Worm (Caenorhabditis elegans) whole organism, L1 larva: ENCODE data around the gene taap-1.
A peak's percentile ranks its signal among the peaks of the same experiment; 100 is the strongest.

Experiments
- C34B4.2 ChIP-seq: sonication (generic microtip); optimal IDR thresholded peaks from 2 replicates; lab custom pipeline; 2017; ENCODE audit warnings: mild to moderate bottlenecking, missing genetic modification characterization, missing compliant biosample characterization
- F16B12.6 ChIP-seq: fragments of 150-350 bp; optimal IDR thresholded peaks from 2 replicates; lab custom pipeline; 2014; ENCODE audit warnings: missing biosample characterization, missing genetic modification characterization
- Y116A8C.19 ChIP-seq: sonication (generic microtip); optimal IDR thresholded peaks from 2 replicates; lab custom pipeline; 2016; ENCODE audit warnings: missing compliant biosample characterization, missing genetic modification characterization, borderline replicate concordance
- aha-1 ChIP-seq: fragments of 150-350 bp; optimal IDR thresholded peaks from 2 replicates; lab custom pipeline; 2014; ENCODE audit warnings: missing biosample characterization, missing genetic modification characterization
- aly-2 ChIP-seq: fragments of 150-350 bp; optimal IDR thresholded peaks from 2 replicates; lab custom pipeline; 2014; ENCODE audit warnings: missing biosample characterization, missing genetic modification characterization
- ama-1 ChIP-seq: fragments of 150-350 bp; optimal IDR thresholded peaks from 2 replicates; lab custom pipeline; 2014
- blmp-1 ChIP-seq: fragments of 150-350 bp; optimal IDR thresholded peaks from 2 replicates; lab custom pipeline; 2014; ENCODE audit warnings: missing biosample characterization, missing genetic modification characterization
- ceh-8 ChIP-seq: fragments of 200-800 bp; sonication (Bioruptor generic); optimal IDR thresholded peaks from 2 replicates; lab custom pipeline; 2018; ENCODE audit warnings: mild to moderate bottlenecking, missing genetic modification characterization, moderate library complexity, missing compliant biosample characterization
- ceh-90 ChIP-seq: sonication (generic microtip); optimal IDR thresholded peaks from 2 replicates; lab custom pipeline; 2016; ENCODE audit warnings: missing genetic modification characterization, missing compliant biosample characterization
- dpl-1 ChIP-seq, 3 experiments: fragments of 150-350 bp in 2 of 3; sonication (generic microtip) in 1 of 3; optimal IDR thresholded peaks; 2 replicates each; lab custom pipeline; 2014 to 2017; ENCODE audit warnings: missing biosample characterization in 3 of 3, missing genetic modification characterization in 3 of 3, missing genetic modification reagents in 3 of 3
- efl-3 ChIP-seq: fragments of 200-800 bp; sonication (Bioruptor generic); optimal IDR thresholded peaks from 2 replicates; lab custom pipeline; 2018; ENCODE audit warnings: mild to moderate bottlenecking, missing genetic modification characterization, missing compliant biosample characterization
- egl-27 ChIP-seq, 2 experiments: fragments of 150-350 bp in 1 of 2; sonication (generic microtip); optimal IDR thresholded peaks; 3 replicates each; lab custom pipeline; 2017 to 2018; ENCODE audit warnings: missing biosample characterization in 2 of 2, missing genetic modification characterization in 2 of 2, missing genetic modification reagents in 2 of 2
- elt-3 ChIP-seq, 6 experiments: fragments of 150-350 bp in 1 of 6; sonication (generic microtip); optimal IDR thresholded peaks; 2 replicates each; lab custom pipeline; 2017 to 2018; ENCODE audit warnings: missing biosample characterization in 6 of 6, missing genetic modification characterization in 6 of 6, inconsistent platforms in 1 of 6
- ets-5 ChIP-seq: fragments of 200-800 bp; sonication (Bioruptor generic); IDR thresholded peaks from 2 replicates; pipeline ENCODE4 v1.3.6; 2022; ENCODE audit warnings: missing genetic modification characterization, missing compliant biosample characterization
- fos-1 ChIP-seq: fragments of 150-350 bp; optimal IDR thresholded peaks from 2 replicates; lab custom pipeline; 2014; ENCODE audit warnings: missing biosample characterization, missing genetic modification characterization
- grh-1 ChIP-seq: fragments of 200-800 bp; sonication (Bioruptor generic); IDR thresholded peaks from 2 replicates; pipeline ENCODE4 v1.3.6; 2022; ENCODE audit warnings: missing genetic modification reagents, missing genetic modification characterization, missing compliant biosample characterization
- hlh-4 ChIP-seq: sonication (generic microtip); optimal IDR thresholded peaks from 2 replicates; lab custom pipeline; 2016; ENCODE audit warnings: mild to moderate bottlenecking, missing genetic modification characterization, missing compliant biosample characterization
- hpl-2 ChIP-seq: fragments of 150-350 bp; optimal IDR thresholded peaks from 2 replicates; lab custom pipeline; 2014; ENCODE audit warnings: missing biosample characterization, missing genetic modification reagents, missing genetic modification characterization
- irx-1 ChIP-seq: sonication (generic microtip); optimal IDR thresholded peaks from 2 replicates; lab custom pipeline; 2016; ENCODE audit warnings: missing genetic modification characterization, missing compliant biosample characterization
- isw-1 ChIP-seq: fragments of 200-800 bp; sonication (Bioruptor generic); IDR thresholded peaks from 2 replicates; pipeline ENCODE4 v1.3.6; 2022; ENCODE audit warnings: missing genetic modification characterization, missing compliant biosample characterization
- lin-13 ChIP-seq: fragments of 150-350 bp; optimal IDR thresholded peaks from 2 replicates; lab custom pipeline; 2014; ENCODE audit warnings: missing biosample characterization, missing genetic modification reagents, missing genetic modification characterization
- lin-15B ChIP-seq: fragments of 150-350 bp; sonication (generic microtip); optimal IDR thresholded peaks from 3 replicates; lab custom pipeline; 2014; ENCODE audit warnings: missing biosample characterization, missing genetic modification characterization
- lsy-2 ChIP-seq, 2 experiments: fragments of 150-350 bp; optimal IDR thresholded peaks; 2 replicates each; lab custom pipeline; 2014; ENCODE audit warnings: missing biosample characterization in 2 of 2, missing genetic modification characterization in 2 of 2
- mab-9 ChIP-seq: fragments of 200-800 bp; sonication (Bioruptor generic); IDR thresholded peaks from 2 replicates; pipeline ENCODE4 v1.3.6; 2022; ENCODE audit warnings: missing genetic modification reagents, missing genetic modification characterization, missing compliant biosample characterization
- mdl-1 ChIP-seq, 2 experiments: fragments of 150-350 bp; optimal IDR thresholded peaks; 2 replicates each; lab custom pipeline; 2014 to 2017; ENCODE audit warnings: missing biosample characterization in 2 of 2, missing genetic modification characterization in 2 of 2, inconsistent platforms in 1 of 2
- nhr-11 ChIP-seq: fragments of 150-350 bp; optimal IDR thresholded peaks from 2 replicates; lab custom pipeline; 2014; ENCODE audit warnings: missing biosample characterization, missing genetic modification characterization
- nhr-28 ChIP-seq: fragments of 150-350 bp; optimal IDR thresholded peaks from 2 replicates; lab custom pipeline; 2014; ENCODE audit warnings: missing biosample characterization, missing genetic modification characterization
- nhr-84 ChIP-seq: sonication (generic microtip); optimal IDR thresholded peaks from 2 replicates; lab custom pipeline; 2017; ENCODE audit warnings: missing biosample characterization, missing genetic modification characterization
- nhr-90 ChIP-seq: sonication (generic microtip); optimal IDR thresholded peaks from 2 replicates; lab custom pipeline; 2016; ENCODE audit warnings: mild to moderate bottlenecking, missing genetic modification characterization, missing compliant biosample characterization; ENCODE audit not compliant: poor library complexity
- pax-3 ChIP-seq: fragments of 200-800 bp; sonication (Bioruptor generic); optimal IDR thresholded peaks from 2 replicates; lab custom pipeline; 2018; ENCODE audit warnings: mild to moderate bottlenecking, missing genetic modification characterization, moderate library complexity, missing compliant biosample characterization
- rnt-1 ChIP-seq: sonication (generic microtip); optimal IDR thresholded peaks from 2 replicates; lab custom pipeline; 2016; ENCODE audit warnings: mild to moderate bottlenecking, missing genetic modification characterization, moderate library complexity, missing compliant biosample characterization
- snpc-4 ChIP-seq: fragments of 150-350 bp; optimal IDR thresholded peaks from 2 replicates; lab custom pipeline; 2014; ENCODE audit warnings: missing biosample characterization, missing genetic modification characterization
- sup-37 ChIP-seq: fragments of 200-800 bp; sonication (Bioruptor generic); optimal IDR thresholded peaks from 2 replicates; lab custom pipeline; 2018; ENCODE audit warnings: mild to moderate bottlenecking, missing genetic modification characterization, missing compliant biosample characterization
- tbx-2 ChIP-seq: sonication (generic microtip); optimal IDR thresholded peaks from 2 replicates; lab custom pipeline; 2016; ENCODE audit warnings: missing genetic modification characterization, missing compliant biosample characterization
- unc-130 ChIP-seq: fragments of 150-350 bp; optimal IDR thresholded peaks from 2 replicates; lab custom pipeline; 2017; ENCODE audit warnings: missing biosample characterization, missing genetic modification characterization, inconsistent platforms
- unc-62 ChIP-seq: fragments of 150-350 bp; optimal IDR thresholded peaks from 2 replicates; lab custom pipeline; 2014; ENCODE audit warnings: missing biosample characterization, missing genetic modification reagents, missing genetic modification characterization
- unc-86 ChIP-seq: sonication (generic microtip); optimal IDR thresholded peaks from 2 replicates; lab custom pipeline; 2016; ENCODE audit warnings: missing genetic modification characterization, missing compliant biosample characterization
- vab-15 ChIP-seq: sonication (generic microtip); optimal IDR thresholded peaks from 2 replicates; lab custom pipeline; 2017; ENCODE audit warnings: missing genotype, mild to moderate bottlenecking, missing genetic modification characterization, missing compliant biosample characterization
- ztf-11 ChIP-seq, 2 experiments: sonication (generic microtip); optimal IDR thresholded peaks; 2 replicates each; lab custom pipeline; 2016 to 2017; ENCODE audit warnings: missing genetic modification characterization in 2 of 2, missing biosample characterization in 1 of 2, missing compliant biosample characterization in 1 of 2
- ztf-4 ChIP-seq: fragments of 150-350 bp; optimal IDR thresholded peaks from 2 replicates; lab custom pipeline; 2014; ENCODE audit warnings: missing biosample characterization, missing genetic modification characterization

taap-1 gene

DNA sequence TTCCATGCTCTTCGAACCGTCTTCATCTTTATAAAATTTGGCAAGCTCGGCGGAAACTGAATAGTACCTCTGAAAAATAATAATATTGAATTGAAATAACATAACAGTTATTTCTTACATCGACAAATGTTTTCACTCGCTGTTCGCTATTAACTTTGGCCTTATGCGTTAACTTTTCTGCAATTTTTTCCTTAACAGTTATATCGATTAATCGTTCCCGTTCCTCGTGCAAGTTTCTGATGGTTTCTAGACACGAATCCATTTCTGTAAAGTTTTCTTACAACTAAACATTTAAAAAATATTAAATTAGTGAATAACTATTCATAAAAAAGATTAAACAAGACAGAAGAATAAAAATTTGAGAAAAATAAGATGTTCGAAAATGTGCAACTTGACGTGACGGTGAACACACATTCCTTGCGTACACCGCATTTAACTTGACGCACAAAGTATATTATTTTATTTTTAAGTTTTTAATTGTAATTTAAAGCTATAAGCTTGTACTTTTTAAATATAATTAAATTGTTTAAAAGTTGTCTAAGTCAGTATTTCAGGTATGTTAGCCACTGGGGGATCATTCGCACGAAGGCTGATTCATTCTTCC, 41.6 kb upstream of the taap-1 start, which contains the start of the genes prp-9 and mrps-18B (continued):
- TF ChIP-seq elt-3 (tag; optimal IDR thresholded peaks at IDR 0.05; lab: Kevin White, UChicago), result peak in 1 of 6 experiments; percentile 10
- no peak for TF ChIP-seq unc-86 (tag; lab: Kevin White, UChicago)
- no peak for TF ChIP-seq nhr-28
- TF ChIP-seq mdl-1 (tag; optimal IDR thresholded peaks at IDR 0.05; lab: Kevin White, UChicago), result no peak
- TF ChIP-seq efl-3 (GFP tag; lab: Kevin White, UChicago), result no peak
- TF ChIP-seq C34B4.2 (tag; lab: Kevin White, UChicago), result no peak
- TF ChIP-seq snpc-4 (tag; lab: Kevin White, UChicago), result no peak
- TF ChIP-seq ceh-90 (tag; lab: Kevin White, UChicago), result no peak
- no peak for TF ChIP-seq irx-1 (tag; lab: Kevin White, UChicago)
- no peak for TF ChIP-seq egl-27 (tag; optimal IDR thresholded peaks at IDR 0.05; lab: Kevin White, UChicago)
- TF ChIP-seq ztf-11 (tag; optimal IDR thresholded peaks at IDR 0.05; lab: Kevin White, UChicago), result no peak
- no peak for TF ChIP-seq mab-9 (GFP tag; lab: Robert Waterston, UW)
- TF ChIP-seq ama-1 (lab: Kevin White, UChicago), result no peak
- TF ChIP-seq hpl-2 (GFP tag; lab: Kevin White, UChicago), result no peak
- no peak for TF ChIP-seq unc-62
- no peak for TF ChIP-seq lin-15B
- TF ChIP-seq pax-3 (tag; lab: Kevin White, UChicago), result no peak
- TF ChIP-seq ceh-8 (GFP tag; lab: Kevin White, UChicago), result no peak
- TF ChIP-seq fos-1 (tag; lab: Kevin White, UChicago), result no peak
- TF ChIP-seq nhr-11 (tag; lab: Kevin White, UChicago), result no peak
- peak; percentile 75 for TF ChIP-seq unc-130 (tag; lab: Kevin White, UChicago)
- peak; percentile 65 to 73 for TF ChIP-seq lsy-2 (tag; optimal IDR thresholded peaks at IDR 0.05; lab: Kevin White, UChicago)
- no peak for TF ChIP-seq Y116A8C.19 (tag; lab: Kevin White, UChicago)
- TF ChIP-seq rnt-1, result peak; percentile 4
- TF ChIP-seq nhr-84 (tag; lab: Kevin White, UChicago), result no peak
- TF ChIP-seq aly-2 (tag; lab: Kevin White, UChicago), result no peak
- TF ChIP-seq vab-15 (tag; lab: Kevin White, UChicago), result no peak
- TF ChIP-seq ets-5, result no peak
- TF ChIP-seq ztf-4, result no peak
- TF ChIP-seq nhr-90 (tag; lab: Kevin White, UChicago), result peak; percentile 3
- TF ChIP-seq isw-1 (GFP tag; lab: Robert Waterston, UW), result no peak
- peak; percentile 63 for TF ChIP-seq blmp-1 (tag; lab: Kevin White, UChicago)

DNA sequence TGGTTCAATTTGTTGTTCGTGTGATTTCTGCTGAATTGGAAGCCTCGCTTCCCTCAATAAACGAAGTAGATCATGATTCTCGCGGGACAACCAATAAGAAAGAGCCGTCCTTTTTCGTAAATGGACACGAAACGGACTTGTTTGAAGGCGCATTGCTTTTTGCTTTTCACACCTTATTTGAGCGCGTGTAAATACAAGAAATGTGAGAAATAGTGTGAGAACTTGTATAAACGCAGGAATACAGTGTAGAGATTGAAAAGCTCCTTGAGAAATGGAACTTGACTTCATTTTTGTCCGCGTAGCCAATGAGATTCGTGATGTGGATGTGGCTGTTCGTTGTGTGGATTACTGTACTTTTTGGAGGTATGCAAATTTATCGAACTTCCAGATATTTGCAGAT, 37.0 kb upstream of the taap-1 start, which contains the start of gene cht-2:
TSS of gene cht-2 (plus strand) at position 301 of the 400 bp plus-strand sequence.
- TF ChIP-seq F16B12.6 (no peak), hlh-4 (tag; lab: Kevin White, UChicago) (no peak), tbx-2 (tag; lab: Kevin White, UChicago) (no peak), aha-1 (tag; lab: Kevin White, UChicago) (no peak), ceh-8 (GFP tag; lab: Kevin White, UChicago) (no peak), dpl-1 (GFP tag; optimal IDR thresholded peaks at IDR 0.05; lab: Kevin White, UChicago) (no peak), lin-13 (GFP tag; lab: Kevin White, UChicago) (no peak), ztf-4 (no peak), sup-37 (no peak), grh-1 (GFP tag; lab: Robert Waterston, UW) (no peak), mab-9 (GFP tag; lab: Robert Waterston, UW) (no peak)
